Worm (Caenorhabditis elegans) whole organism, late embryonic: ENCODE measurements around the gene apn-1.

Source experiments
- F13H6.1 ChIP-seq: sonication (generic microtip); optimal IDR thresholded peaks from 2 replicates; lab custom pipeline; 2016; ENCODE audit warnings: missing genetic modification characterization, missing compliant biosample characterization
- K02D7.2 ChIP-seq: sonication (generic microtip); optimal IDR thresholded peaks from 2 replicates; lab custom pipeline; 2017; ENCODE audit warnings: mild to moderate bottlenecking, missing genetic modification characterization, missing compliant biosample characterization
- ama-1 ChIP-seq: fragments of 150-350 bp; optimal IDR thresholded peaks from 2 replicates; lab custom pipeline; 2014
- ceh-18 ChIP-seq: sonication (generic microtip); optimal IDR thresholded peaks from 2 replicates; lab custom pipeline; 2016; ENCODE audit warnings: missing genetic modification characterization, missing compliant biosample characterization
- ceh-2 ChIP-seq: sonication (generic microtip); optimal IDR thresholded peaks from 2 replicates; lab custom pipeline; 2016; ENCODE audit warnings: missing genotype, missing genetic modification characterization, missing compliant biosample characterization
- ceh-24 ChIP-seq: sonication (generic microtip); optimal IDR thresholded peaks from 2 replicates; lab custom pipeline; 2016; ENCODE audit warnings: mild to moderate bottlenecking, missing genetic modification characterization, missing compliant biosample characterization
- ceh-30 ChIP-seq: fragments of 150-350 bp; optimal IDR thresholded peaks from 2 replicates; lab custom pipeline; 2014; ENCODE audit warnings: missing biosample characterization, missing genetic modification characterization
- ceh-31 ChIP-seq: sonication (generic microtip); optimal IDR thresholded peaks from 2 replicates; lab custom pipeline; 2016; ENCODE audit warnings: missing genetic modification characterization, missing compliant biosample characterization
- ceh-34 ChIP-seq: sonication (generic microtip); optimal IDR thresholded peaks from 2 replicates; lab custom pipeline; 2016; ENCODE audit warnings: mild to moderate bottlenecking, missing genetic modification characterization, missing compliant biosample characterization
- ceh-45 ChIP-seq: fragments of 200-800 bp; sonication (Bioruptor generic); IDR thresholded peaks from 2 replicates; pipeline ENCODE4 v1.3.6; 2022; ENCODE audit warnings: missing genetic modification reagents, missing genetic modification characterization, missing compliant biosample characterization
- ceh-9 ChIP-seq: sonication (generic microtip); optimal IDR thresholded peaks from 2 replicates; lab custom pipeline; 2016; ENCODE audit warnings: mild to moderate bottlenecking, missing genetic modification characterization, inconsistent platforms, missing compliant biosample characterization
- che-1 ChIP-seq: sonication (generic microtip); optimal IDR thresholded peaks from 2 replicates; lab custom pipeline; 2016; ENCODE audit warnings: mild to moderate bottlenecking, missing genetic modification characterization, missing compliant biosample characterization
- dmd-4 ChIP-seq: sonication (generic microtip); optimal IDR thresholded peaks from 2 replicates; lab custom pipeline; 2016; ENCODE audit warnings: borderline replicate concordance, missing genetic modification characterization, missing compliant biosample characterization
- dve-1 ChIP-seq: sonication (generic microtip); optimal IDR thresholded peaks from 2 replicates; lab custom pipeline; 2017; ENCODE audit warnings: antibody characterized with exemption, mild to moderate bottlenecking, missing genetic modification characterization, missing compliant biosample characterization
- elt-2 ChIP-seq: sonication (generic microtip); optimal IDR thresholded peaks from 2 replicates; lab custom pipeline; 2016; ENCODE audit warnings: missing genetic modification reagents, missing genetic modification characterization, missing compliant biosample characterization
- eyg-1 ChIP-seq: sonication (generic microtip); optimal IDR thresholded peaks from 2 replicates; lab custom pipeline; 2016; ENCODE audit warnings: missing genotype, missing genetic modification characterization, missing compliant biosample characterization
- fax-1 ChIP-seq: sonication (generic microtip); optimal IDR thresholded peaks from 2 replicates; lab custom pipeline; 2016; ENCODE audit warnings: missing genotype, missing genetic modification characterization, missing compliant biosample characterization
- fkh-10 ChIP-seq: fragments of 150-350 bp; optimal IDR thresholded peaks from 2 replicates; lab custom pipeline; 2014; ENCODE audit warnings: missing biosample characterization, missing genetic modification reagents, missing genetic modification characterization
- fkh-6 ChIP-seq: sonication (generic microtip); optimal IDR thresholded peaks from 2 replicates; lab custom pipeline; 2016; ENCODE audit warnings: missing genetic modification characterization, missing compliant biosample characterization
- hlh-30 ChIP-seq: sonication (generic microtip); optimal IDR thresholded peaks from 2 replicates; lab custom pipeline; 2017; ENCODE audit warnings: antibody characterized with exemption, missing genetic modification characterization, missing compliant biosample characterization; ENCODE audit not compliant: insufficient read depth
- lim-6 ChIP-seq: sonication (generic microtip); optimal IDR thresholded peaks from 2 replicates; lab custom pipeline; 2016; ENCODE audit warnings: missing genetic modification characterization, missing compliant biosample characterization
- lin-11 ChIP-seq: fragments of 200-800 bp; sonication (Bioruptor generic); optimal IDR thresholded peaks from 2 replicates; lab custom pipeline; 2018; ENCODE audit warnings: mild to moderate bottlenecking, missing genetic modification characterization, missing compliant biosample characterization
- madf-2 ChIP-seq: sonication (generic microtip); optimal IDR thresholded peaks from 2 replicates; lab custom pipeline; 2017; ENCODE audit warnings: missing genetic modification characterization, missing compliant biosample characterization
- mec-3 ChIP-seq: sonication (generic microtip); optimal IDR thresholded peaks from 2 replicates; lab custom pipeline; 2016; ENCODE audit warnings: borderline replicate concordance, missing genetic modification characterization, missing compliant biosample characterization
- nfya-1 ChIP-seq: sonication (generic microtip); optimal IDR thresholded peaks from 2 replicates; lab custom pipeline; 2017; ENCODE audit warnings: missing genetic modification characterization, mild to moderate bottlenecking, missing compliant biosample characterization, antibody characterized with exemption, moderate library complexity
- nhr-11 ChIP-seq: fragments of 150-350 bp; optimal IDR thresholded peaks from 2 replicates; lab custom pipeline; 2014; ENCODE audit warnings: missing biosample characterization, missing genetic modification characterization
- nhr-232 ChIP-seq: sonication (generic microtip); optimal IDR thresholded peaks from 2 replicates; lab custom pipeline; 2016; ENCODE audit warnings: missing genetic modification characterization, missing compliant biosample characterization
- odd-2 ChIP-seq: sonication (generic microtip); optimal IDR thresholded peaks from 2 replicates; lab custom pipeline; 2017; ENCODE audit warnings: antibody characterized with exemption, mild to moderate bottlenecking, missing genetic modification characterization, missing compliant biosample characterization
- pag-3 ChIP-seq: sonication (generic microtip); optimal IDR thresholded peaks from 2 replicates; lab custom pipeline; 2016; ENCODE audit warnings: missing compliant biosample characterization, missing genetic modification characterization, borderline replicate concordance
- pat-9 ChIP-seq: fragments of 200-800 bp; sonication (Bioruptor generic); optimal IDR thresholded peaks from 2 replicates; lab custom pipeline; 2018; ENCODE audit warnings: mild to moderate bottlenecking, missing genetic modification characterization, moderate library complexity, missing compliant biosample characterization
- pax-1 ChIP-seq: fragments of 150-350 bp; optimal IDR thresholded peaks from 2 replicates; lab custom pipeline; 2014; ENCODE audit warnings: missing biosample characterization, missing genetic modification characterization
- pha-2 ChIP-seq: sonication (generic microtip); optimal IDR thresholded peaks from 2 replicates; lab custom pipeline; 2017; ENCODE audit warnings: mild to moderate bottlenecking, missing genetic modification characterization, missing compliant biosample characterization
- pha-4 ChIP-seq: fragments of 150-350 bp; optimal IDR thresholded peaks from 2 replicates; lab custom pipeline; 2018; ENCODE audit warnings: missing biosample characterization, missing genetic modification reagents, missing genetic modification characterization
- pros-1 ChIP-seq: fragments of 150-350 bp; optimal IDR thresholded peaks from 2 replicates; lab custom pipeline; 2014; ENCODE audit warnings: missing biosample characterization, missing genetic modification reagents, missing genetic modification characterization
- ref-2 ChIP-seq: sonication (generic microtip); optimal IDR thresholded peaks from 2 replicates; lab custom pipeline; 2016; ENCODE audit warnings: missing genetic modification characterization, missing compliant biosample characterization
- sdc-2 ChIP-seq: sonication (generic microtip); optimal IDR thresholded peaks from 2 replicates; lab custom pipeline; 2016; ENCODE audit warnings: missing genotype, missing genetic modification characterization, missing compliant biosample characterization
- sox-4 ChIP-seq: sonication (generic microtip); optimal IDR thresholded peaks from 2 replicates; lab custom pipeline; 2017; ENCODE audit warnings: mild to moderate bottlenecking, missing genetic modification characterization, inconsistent platforms, missing compliant biosample characterization
- tbx-2 ChIP-seq: sonication (generic microtip); optimal IDR thresholded peaks from 2 replicates; lab custom pipeline; 2016; ENCODE audit warnings: missing genetic modification characterization, missing compliant biosample characterization
- ttx-3 ChIP-seq: sonication (generic microtip); optimal IDR thresholded peaks from 2 replicates; lab custom pipeline; 2016; ENCODE audit warnings: missing genetic modification reagents, missing genetic modification characterization, missing compliant biosample characterization
- unc-3 ChIP-seq, 2 experiments: fragments of 200-800 bp in 1 of 2; sonication (Bioruptor generic) in 1 of 2; sonication (generic microtip) in 1 of 2; conservative IDR thresholded peaks in 1 of 2; optimal IDR thresholded peaks in 1 of 2; 2 replicates each; pipeline versions ENCODE4 v1.3.6 to Lab custom; 2016 to 2022; ENCODE audit warnings: missing compliant biosample characterization in 2 of 2, missing genetic modification characterization in 2 of 2, missing genetic modification reagents in 1 of 2
- unc-42 ChIP-seq: sonication (generic microtip); optimal IDR thresholded peaks from 2 replicates; lab custom pipeline; 2016; ENCODE audit warnings: missing genotype, missing genetic modification characterization, missing compliant biosample characterization
- unc-55 ChIP-seq: sonication (generic microtip); optimal IDR thresholded peaks from 2 replicates; lab custom pipeline; 2017; ENCODE audit warnings: missing biosample characterization, missing genetic modification reagents, missing genetic modification characterization

Gene apn-1

ce11 chrII:8086803-8087202, 39.4 kb downstream of the apn-1 start, which contains the start of gene K02C4.3:
TSS of gene K02C4.3 (minus strand) at chrII:8086853.
- TF ChIP-seq lim-6 (tag; lab: Kevin White, UChicago) (no peak), nhr-11 (tag; lab: Kevin White, UChicago) (no peak), elt-2 (tag; lab: Kevin White, UChicago) (peak; percentile 0), sox-4 (no peak), ref-2 (tag; lab: Kevin White, UChicago) (no peak), unc-55 (GFP tag; lab: Kevin White, UChicago) (no peak), pat-9 (no peak), pha-2 (tag; lab: Kevin White, UChicago) (no peak), unc-42 (tag; lab: Kevin White, UChicago) (peak; percentile 43), F13H6.1 (no peak), unc-3 (GFP tag; conservative IDR thresholded peaks at IDR 0.05; lab: Robert Waterston, UW) (no peak), unc-3 (tag; optimal IDR thresholded peaks at IDR 0.05; lab: Kevin White, UChicago) (no peak), ceh-30 (tag; lab: Kevin White, UChicago) (no peak), tbx-2 (no peak), ceh-31 (tag; lab: Kevin White, UChicago) (peak; percentile 25), nfya-1 (tag; lab: Kevin White, UChicago) (peak; percentile 23), ceh-2 (tag; lab: Kevin White, UChicago) (no peak), ceh-24 (tag; lab: Kevin White, UChicago) (no peak), mec-3 (tag; lab: Kevin White, UChicago) (no peak)

- TF ChIP-seq odd-2 (no peak), F13H6.1 (no peak), dmd-4 (tag; lab: Kevin White, UChicago) (no peak), pros-1 (no peak), ref-2 (tag; lab: Kevin White, UChicago) (peak; percentile 4), lim-6 (tag; lab: Kevin White, UChicago) (no peak), ama-1 (lab: Kevin White, UChicago) (peak; percentile 12), che-1 (tag; lab: Kevin White, UChicago) (no peak), fkh-10 (GFP tag; lab: Kevin White, UChicago) (no peak), unc-3 (GFP tag; conservative IDR thresholded peaks at IDR 0.05; lab: Robert Waterston, UW) (no peak), unc-3 (tag; optimal IDR thresholded peaks at IDR 0.05; lab: Kevin White, UChicago) (no peak), ceh-9 (no peak), madf-2 (tag; lab: Kevin White, UChicago) (no peak), tbx-2 (no peak), ceh-45 (GFP tag; lab: Robert Waterston, UW) (no peak), pat-9 (no peak), ceh-30 (tag; lab: Kevin White, UChicago) (no peak), dve-1 (peak; percentile 56), lin-11 (tag; lab: Kevin White, UChicago) (no peak), pax-1 (tag; lab: Kevin White, UChicago) (no peak), ceh-2 (tag; lab: Kevin White, UChicago) (no peak)
Measured at ce11 chrII:8091528-8091927, 44.2 kb downstream of the apn-1 start.

ce11 chrII:8092537-8092936, 45.2 kb downstream of the apn-1 start, which contains the start of gene ltd-1:
TSS of gene ltd-1 (minus strand) at chrII:8092754.
- TF ChIP-seq K02D7.2 (tag; lab: Kevin White, UChicago): no peak
- no peak for TF ChIP-seq ceh-34 (tag; lab: Kevin White, UChicago)
- no peak for TF ChIP-seq F13H6.1
- TF ChIP-seq, all 69 proteins: peak for 0

- TF ChIP-seq nhr-232 (tag; lab: Kevin White, UChicago): no peak
- TF ChIP-seq ref-2 (tag; lab: Kevin White, UChicago): no peak
- no peak for TF ChIP-seq ceh-31 (tag; lab: Kevin White, UChicago)
- no peak for TF ChIP-seq ceh-18 (tag; lab: Kevin White, UChicago)
- TF ChIP-seq eyg-1 (tag; lab: Kevin White, UChicago): no peak
- TF ChIP-seq ceh-30 (tag; lab: Kevin White, UChicago): no peak
- no peak for TF ChIP-seq ttx-3 (tag; lab: Kevin White, UChicago)
- no peak for TF ChIP-seq ceh-24 (tag; lab: Kevin White, UChicago)
- TF ChIP-seq odd-2: no peak
- TF ChIP-seq pros-1: no peak
- no peak for TF ChIP-seq fkh-6 (tag; lab: Kevin White, UChicago)
- no peak for TF ChIP-seq hlh-30 (tag; lab: Kevin White, UChicago)
- no peak for TF ChIP-seq pag-3
- TF ChIP-seq pha-4 (tag; lab: Kevin White, UChicago): no peak
- no peak for TF ChIP-seq sdc-2 (tag; lab: Kevin White, UChicago)
- no peak for TF ChIP-seq fax-1
- no peak for TF ChIP-seq ceh-9
- TF ChIP-seq nfya-1 (tag; lab: Kevin White, UChicago): no peak
Measured at ce11 chrII:8093283-8093682, 45.9 kb downstream of the apn-1 start.
